Fruit fly (Drosophila melanogaster): ENCODE data around the gene hoe1.
A peak's percentile ranks its signal among the peaks of the same experiment; 100 is the strongest.

hoe1 gene

DNA sequence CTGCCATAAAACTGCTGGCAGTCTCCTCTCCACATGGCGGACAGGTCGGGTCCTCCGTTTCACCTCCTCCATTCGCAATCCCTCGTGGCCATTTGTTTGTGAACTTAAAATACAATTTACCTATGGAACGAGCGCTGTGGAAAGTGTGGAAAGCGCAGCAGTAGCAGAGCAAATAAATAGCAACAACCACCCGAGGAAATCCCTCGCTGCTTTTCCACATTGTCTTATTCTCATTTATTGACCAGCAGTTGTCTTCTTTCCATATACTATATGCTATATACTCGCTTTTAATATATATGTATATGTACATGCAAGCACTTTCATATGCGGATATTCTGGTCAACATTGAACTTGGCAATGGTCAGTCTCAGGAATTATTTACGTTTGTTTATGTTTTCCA is at the start of gene hoe1:
hoe1 (minus strand) TSS at position 101 of the 400 bp plus-strand sequence.
- TF ChIP-seq CG16779 (tag; optimal IDR thresholded peaks at IDR 0.05): no peak
- no peak for TF ChIP-seq CG8632 (GFP tag; optimal IDR thresholded peaks at IDR 0.05)
- no peak for TF ChIP-seq Met (GFP tag; optimal IDR thresholded peaks at IDR 0.05)
- TF ChIP-seq CG3919 (GFP tag; optimal IDR thresholded peaks at IDR 0.05): no peak
- no peak for TF ChIP-seq Ets96B (tag; optimal IDR thresholded peaks at IDR 0.05)
- no peak for TF ChIP-seq Hr39 (GFP tag; optimal IDR thresholded peaks at IDR 0.05)
- TF ChIP-seq CG11294 (GFP tag; IDR thresholded peaks at IDR 0.05): no peak
- TF ChIP-seq acj6 (GFP tag; optimal IDR thresholded peaks at IDR 0.05): no peak
- TF ChIP-seq Hr4 (GFP tag; optimal IDR thresholded peaks at IDR 0.05): no peak

DNA sequence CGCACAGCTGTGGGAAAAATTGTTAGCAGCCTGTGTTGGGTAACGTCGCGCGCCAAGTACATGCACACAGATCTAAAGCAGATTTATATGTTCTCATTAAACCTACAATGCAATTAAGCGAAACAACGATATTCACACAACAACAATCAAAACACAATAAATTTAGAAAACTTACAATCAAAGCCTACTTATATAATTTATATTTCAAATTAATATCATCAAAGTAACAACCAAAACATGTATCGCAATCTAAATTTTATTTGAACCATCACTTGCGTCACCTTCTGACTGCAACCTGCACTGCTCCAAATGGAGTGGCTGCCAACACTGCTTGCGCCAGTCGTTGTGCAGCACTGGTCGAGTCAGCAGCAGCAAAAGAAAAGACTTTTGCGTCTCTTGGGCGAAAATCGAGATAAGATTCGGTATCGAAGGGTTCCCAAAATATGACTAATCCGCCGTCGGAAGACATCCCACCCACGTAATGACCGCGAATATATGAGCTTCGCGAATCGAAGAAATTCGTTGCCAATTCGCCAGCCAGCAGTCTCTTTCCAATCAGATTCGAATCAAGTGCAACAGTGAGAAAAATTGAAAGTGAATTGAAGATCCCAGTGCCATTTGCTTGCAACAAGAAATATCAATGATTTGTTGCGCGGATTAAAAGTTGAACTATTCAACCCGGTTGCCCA is 49.2 kb upstream of the hoe1 start, which contains the start of the genes CG8892 and CG34126:
CG8892 (minus strand) TSS at position 315 of the 689 bp plus-strand sequence.
CG34126 (plus strand) TSS at position 337 of the 689 bp plus-strand sequence.
- TF ChIP-seq CG4318 (GFP tag; optimal IDR thresholded peaks at IDR 0.05) (peak; percentile 96), CG9139 (GFP tag; optimal IDR thresholded peaks at IDR 0.05) (peak; percentile 80), dac (GFP tag; optimal IDR thresholded peaks at IDR 0.05) (peak; percentile 96), Blimp-1 (GFP tag; optimal IDR thresholded peaks at IDR 0.05) (peak; percentile 92), Gug (GFP tag; IDR thresholded peaks at IDR 0.05) (peak; percentile 94), pdm3 (GFP tag; optimal IDR thresholded peaks at IDR 0.05) (peak; percentile 98), achi (GFP tag; optimal IDR thresholded peaks at IDR 0.05) (peak; percentile 96), CG8119 (GFP tag; IDR thresholded peaks at IDR 0.05) (peak; percentile 88), Ets96B (tag; optimal IDR thresholded peaks at IDR 0.05) (peak; percentile 92), fd59A (GFP tag; optimal IDR thresholded peaks at IDR 0.05) (peak; percentile 96), Eip75B (GFP tag; optimal IDR thresholded peaks at IDR 0.05) (peak; percentile 96), CG34406 (GFP tag; optimal IDR thresholded peaks at IDR 0.05) (peak; percentile 94), eg (GFP tag; IDR thresholded peaks at IDR 0.05) (peak; percentile 89), CG1621 (tag; optimal IDR thresholded peaks at IDR 0.05) (peak; percentile 87), Hr38 (GFP tag; optimal IDR thresholded peaks at IDR 0.05) (no peak), Smox (GFP tag; optimal IDR thresholded peaks at IDR 0.05) (peak; percentile 96), acj6 (GFP tag; optimal IDR thresholded peaks at IDR 0.05) (peak; percentile 98), Sox102F (GFP tag; optimal IDR thresholded peaks at IDR 0.05) (peak; percentile 96), topi (GFP tag; optimal IDR thresholded peaks at IDR 0.05) (peak; percentile 97), CG7368 (GFP tag; optimal IDR thresholded peaks at IDR 0.05) (peak; percentile 92), vri (GFP tag; optimal IDR thresholded peaks at IDR 0.05) (peak; percentile 95), CG11902 (GFP tag; optimal IDR thresholded peaks at IDR 0.05) (peak; percentile 98), cyc (GFP tag; optimal IDR thresholded peaks at IDR 0.05) (peak; percentile 98), ss (GFP tag; optimal IDR thresholded peaks at IDR 0.05) (peak; percentile 85 to 95), CG6792 (GFP tag; optimal IDR thresholded peaks at IDR 0.05) (peak; percentile 95), CG16779 (tag; optimal IDR thresholded peaks at IDR 0.05) (peak; percentile 82), Eip78C (GFP tag) (peak; percentile 98), Sox14 (GFP tag; optimal IDR thresholded peaks at IDR 0.05) (peak; percentile 97), CG10631 (GFP tag; optimal IDR thresholded peaks at IDR 0.05) (peak; percentile 99), fd85E (GFP tag; optimal IDR thresholded peaks at IDR 0.05) (peak; percentile 90), CG10669 (GFP tag; optimal IDR thresholded peaks at IDR 0.05) (peak; percentile 95), CG32006 (GFP tag; optimal IDR thresholded peaks at IDR 0.05) (peak; percentile 97), OdsH (GFP tag; optimal IDR thresholded peaks at IDR 0.05) (peak; percentile 99), Met (GFP tag; optimal IDR thresholded peaks at IDR 0.05) (peak; percentile 95), net (GFP tag; optimal IDR thresholded peaks at IDR 0.05) (peak; percentile 94), Ets21C (GFP tag; optimal IDR thresholded peaks at IDR 0.05) (peak; percentile 97), Eip93F (GFP tag; optimal IDR thresholded peaks at IDR 0.05) (peak; percentile 87), CG3032 (tag; optimal IDR thresholded peaks at IDR 0.05) (peak; percentile 98), esn (GFP tag; optimal IDR thresholded peaks at IDR 0.05) (peak; percentile 98), CG8632 (GFP tag; optimal IDR thresholded peaks at IDR 0.05) (peak; percentile 95), Sox15 (GFP tag; optimal IDR thresholded peaks at IDR 0.05) (peak; percentile 98), fkh (GFP tag; optimal IDR thresholded peaks at IDR 0.05) (peak; percentile 81), dsx (GFP tag; optimal IDR thresholded peaks at IDR 0.05; ENCODE audit: poor library complexity, severe bottlenecking) (peak; percentile 89), salr (GFP tag; optimal IDR thresholded peaks at IDR 0.05) (peak; percentile 91 to 96)
